Worm (Caenorhabditis elegans): Measurements from ENCODE around the gene T13C5.10.

The T13C5.10 gene

ce11 chrX:6202809-6203208 is 14.9 kb downstream of the T13C5.10 start:
- no peak for TF ChIP-seq tbx-11 (GFP tag; IDR thresholded peaks at IDR 0.05)
- no peak for TF ChIP-seq sea-1 (GFP tag; conservative IDR thresholded peaks at IDR 0.05)
- no peak for TF ChIP-seq tbx-37 (GFP tag; conservative IDR thresholded peaks at IDR 0.05)
- TF ChIP-seq F13C5.2 (tag; optimal IDR thresholded peaks at IDR 0.05) = no peak
- TF ChIP-seq pes-1 (GFP tag; IDR thresholded peaks at IDR 0.05) = no peak
- TF ChIP-seq B0310.2 (tag; optimal IDR thresholded peaks at IDR 0.05) = no peak
- TF ChIP-seq tra-4 (tag; optimal IDR thresholded peaks at IDR 0.05) = no peak
- TF ChIP-seq ets-7 (tag; optimal IDR thresholded peaks at IDR 0.05) = no peak
- no peak for TF ChIP-seq hnd-1 (tag; optimal IDR thresholded peaks at IDR 0.05)
- TF ChIP-seq ceh-13 (GFP tag; optimal IDR thresholded peaks at IDR 0.05) = no peak
- TF ChIP-seq scrt-1 (GFP tag; IDR thresholded peaks at IDR 0.05) = no peak
- TF ChIP-seq ama-1 (optimal IDR thresholded peaks at IDR 0.05) = no peak
- TF ChIP-seq hmg-4 (GFP tag; optimal IDR thresholded peaks at IDR 0.05) = no peak
- TF ChIP-seq ceh-36 (tag; optimal IDR thresholded peaks at IDR 0.05) = no peak
- TF ChIP-seq aly-1 (tag; optimal IDR thresholded peaks at IDR 0.05) = no peak
- no peak for TF ChIP-seq flt-1 (GFP tag; IDR thresholded peaks at IDR 0.05)
- no peak for TF ChIP-seq hmbx-1 (tag; optimal IDR thresholded peaks at IDR 0.05)

- TF ChIP-seq pes-1 (GFP tag; IDR thresholded peaks at IDR 0.05) = no peak
- no peak for TF ChIP-seq flt-1 (GFP tag; IDR thresholded peaks at IDR 0.05)
These were observed 15.4 kb downstream of the T13C5.10 start for ce11 chrX:6203315-6203714.

ce11 chrX:6204696-6205232 is 16.8 kb downstream of the T13C5.10 start, which contains the start of gene bca-1:
TSS of gene bca-1 (minus strand) at chrX:6204746.
- TF ChIP-seq ama-1 (optimal IDR thresholded peaks at IDR 0.05) (no peak), flt-1 (GFP tag; IDR thresholded peaks at IDR 0.05) (no peak), aly-1 (tag; optimal IDR thresholded peaks at IDR 0.05) (no peak), scrt-1 (GFP tag; IDR thresholded peaks at IDR 0.05) (no peak), B0310.2 (tag; optimal IDR thresholded peaks at IDR 0.05) (no peak), ceh-13 (GFP tag; optimal IDR thresholded peaks at IDR 0.05) (no peak), tbx-11 (GFP tag; IDR thresholded peaks at IDR 0.05) (no peak), hmg-4 (GFP tag; optimal IDR thresholded peaks at IDR 0.05) (no peak)

- TF ChIP-seq aly-1 (tag; optimal IDR thresholded peaks at IDR 0.05) (no peak), ceh-13 (GFP tag; optimal IDR thresholded peaks at IDR 0.05) (no peak), pes-1 (GFP tag; IDR thresholded peaks at IDR 0.05) (no peak)
These were observed 17.4 kb downstream of the T13C5.10 start for ce11 chrX:6205325-6205724.

- TF ChIP-seq flt-1 (GFP tag; IDR thresholded peaks at IDR 0.05) = no peak
- TF ChIP-seq hmbx-1 (tag; optimal IDR thresholded peaks at IDR 0.05) = no peak
These were observed 18.4 kb downstream of the T13C5.10 start, which contains the start of gene mtp-18 for ce11 chrX:6206305-6206704. TSS of gene mtp-18 (minus strand) at chrX:6206405.

- TF ChIP-seq hnd-1 (tag; optimal IDR thresholded peaks at IDR 0.05) = peak; percentile 95
- peak; percentile 95 for TF ChIP-seq tra-4 (tag; optimal IDR thresholded peaks at IDR 0.05)
- peak; percentile 94 for TF ChIP-seq scrt-1 (GFP tag; IDR thresholded peaks at IDR 0.05)
- TF ChIP-seq B0310.2 (tag; optimal IDR thresholded peaks at IDR 0.05) = peak; percentile 96
- TF ChIP-seq ceh-36 (tag; optimal IDR thresholded peaks at IDR 0.05) = peak; percentile 93
- TF ChIP-seq aly-1 (tag; optimal IDR thresholded peaks at IDR 0.05) = peak; percentile 98
- TF ChIP-seq ama-1 (optimal IDR thresholded peaks at IDR 0.05) = peak; percentile 58
- peak; percentile 99 for TF ChIP-seq F13C5.2 (tag; optimal IDR thresholded peaks at IDR 0.05)
- TF ChIP-seq flt-1 (GFP tag; IDR thresholded peaks at IDR 0.05) = peak; percentile 95
- peak; percentile 96 for TF ChIP-seq ets-7 (tag; optimal IDR thresholded peaks at IDR 0.05)
- TF ChIP-seq pes-1 (GFP tag; IDR thresholded peaks at IDR 0.05) = peak; percentile 98
- TF ChIP-seq sea-1 (GFP tag; conservative IDR thresholded peaks at IDR 0.05) = peak; percentile 98
- TF ChIP-seq ceh-13 (GFP tag; optimal IDR thresholded peaks at IDR 0.05) = peak; percentile 93
- peak; percentile 97 for TF ChIP-seq tbx-11 (GFP tag; IDR thresholded peaks at IDR 0.05)
- peak; percentile 100 for TF ChIP-seq hmg-4 (GFP tag; optimal IDR thresholded peaks at IDR 0.05)
- peak; percentile 98 for TF ChIP-seq tbx-37 (GFP tag; conservative IDR thresholded peaks at IDR 0.05)
- TF ChIP-seq hmbx-1 (tag; optimal IDR thresholded peaks at IDR 0.05) = peak; percentile 85
These were observed 19.7 kb downstream of the T13C5.10 start, which contains the start of gene T13C5.6 for ce11 chrX:6207687-6208088. TSS of gene T13C5.6 (minus strand) at chrX:6207687.

- TF ChIP-seq B0310.2 (tag; optimal IDR thresholded peaks at IDR 0.05) = no peak
- TF ChIP-seq ceh-13 (GFP tag; optimal IDR thresholded peaks at IDR 0.05) = no peak
- no peak for TF ChIP-seq sea-1 (GFP tag; conservative IDR thresholded peaks at IDR 0.05)
- TF ChIP-seq pes-1 (GFP tag; IDR thresholded peaks at IDR 0.05) = no peak
These were observed 20.5 kb downstream of the T13C5.10 start, which contains the start of gene C14F11.7 for ce11 chrX:6208463-6208862. TSS of gene C14F11.7 (minus strand) at chrX:6208563.

ce11 chrX:6211322-6211820 is 23.4 kb downstream of the T13C5.10 start:
- TF ChIP-seq ama-1 (optimal IDR thresholded peaks at IDR 0.05) (no peak), ceh-36 (tag; optimal IDR thresholded peaks at IDR 0.05) (no peak)

- TF ChIP-seq tbx-37 (GFP tag; conservative IDR thresholded peaks at IDR 0.05) (no peak), sea-1 (GFP tag; conservative IDR thresholded peaks at IDR 0.05) (no peak), tra-4 (tag; optimal IDR thresholded peaks at IDR 0.05) (no peak), F13C5.2 (tag; optimal IDR thresholded peaks at IDR 0.05) (no peak), ceh-36 (tag; optimal IDR thresholded peaks at IDR 0.05) (no peak), B0310.2 (tag; optimal IDR thresholded peaks at IDR 0.05) (no peak), tbx-11 (GFP tag; IDR thresholded peaks at IDR 0.05) (no peak), hmbx-1 (tag; optimal IDR thresholded peaks at IDR 0.05) (no peak), ets-7 (tag; optimal IDR thresholded peaks at IDR 0.05) (no peak), flt-1 (GFP tag; IDR thresholded peaks at IDR 0.05) (no peak), ama-1 (optimal IDR thresholded peaks at IDR 0.05) (no peak)
These were observed 28.6 kb downstream of the T13C5.10 start, which contains the start of gene lrch-1 for ce11 chrX:6216551-6216950. TSS of gene lrch-1 (minus strand) at chrX:6216651.

Measured in whole organism, early embryonic.